Fruit fly (Drosophila melanogaster) whole organism, wandering third instar larva: Measurements from ENCODE around the gene Cyp311a1.
A peak's percentile ranks its signal among the peaks of the same experiment; 100 is the strongest.

Experiments used
- Abd-B ChIP-seq: fragments of >200 bp; optimal IDR thresholded peaks from 2 replicates; lab custom pipeline; 2017; ENCODE audit warnings: missing biosample characterization, missing genetic modification characterization
- CG32264 ChIP-seq: fragments of 200-800 bp; sonication (Bioruptor generic); optimal IDR thresholded peaks from 2 replicates; lab custom pipeline; 2016; ENCODE audit warnings: missing biosample characterization, missing genetic modification characterization
- CG9705 ChIP-seq: fragments of 200-800 bp; sonication (Bioruptor generic); optimal IDR thresholded peaks from 2 replicates; lab custom pipeline; 2018; ENCODE audit warnings: missing biosample characterization, mild to moderate bottlenecking, missing genetic modification characterization
- Dfd ChIP-seq: fragments of >200 bp; optimal IDR thresholded peaks from 2 replicates; lab custom pipeline; 2017; ENCODE audit warnings: missing biosample characterization, missing genetic modification characterization
- Dif ChIP-seq: fragments of 200-275, 200-300 bp; sonication (Bioruptor generic); optimal IDR thresholded peaks from 2 replicates; lab custom pipeline; 2018; ENCODE audit warnings: missing biosample characterization, missing genetic modification characterization; ENCODE audit not compliant: partially characterized antibody
- GATAd ChIP-seq: sonication (Bioruptor generic); optimal IDR thresholded peaks from 2 replicates; lab custom pipeline; 2016; ENCODE audit warnings: missing biosample characterization, missing genetic modification characterization
- HLH106 ChIP-seq: fragments of 200-800 bp; optimal IDR thresholded peaks from 3 replicates; lab custom pipeline; 2019; ENCODE audit warnings: missing biosample characterization, mild to moderate bottlenecking, missing genetic modification characterization, moderate library complexity
- Hnf4 ChIP-seq: fragments of 200-800 bp; sonication (Bioruptor generic); optimal IDR thresholded peaks from 2 replicates; lab custom pipeline; 2016; ENCODE audit warnings: missing biosample characterization, mild to moderate bottlenecking, missing genetic modification characterization
- Hr83 ChIP-seq: fragments of 200-300 bp; sonication (Bioruptor generic); optimal IDR thresholded peaks from 2 replicates; lab custom pipeline; 2016; ENCODE audit warnings: missing biosample characterization, mild to moderate bottlenecking, missing genetic modification characterization, moderate library complexity; ENCODE audit not compliant: poor library complexity, severe bottlenecking
- Jra ChIP-seq: sonication (Bioruptor generic); optimal IDR thresholded peaks from 2 replicates; lab custom pipeline; 2016; ENCODE audit warnings: missing biosample characterization, missing genetic modification characterization
- N ChIP-seq: fragments of >200 bp; optimal IDR thresholded peaks from 2 replicates; lab custom pipeline; 2018; ENCODE audit warnings: missing biosample characterization, missing external identifiers, missing genetic modification characterization
- OdsH ChIP-seq: fragments of 200-800 bp; sonication (Bioruptor generic); optimal IDR thresholded peaks from 2 replicates; lab custom pipeline; 2016; ENCODE audit warnings: missing biosample characterization, mild to moderate bottlenecking, missing genetic modification characterization
- Rel ChIP-seq, 2 experiments: fragments of 200-800 bp; sonication (Bioruptor generic) in 1 of 2; optimal IDR thresholded peaks; 2 replicates in 1 of 2; 3 replicates in 1 of 2; lab custom pipeline; 2016 to 2019; ENCODE audit warnings: mild to moderate bottlenecking in 2 of 2, missing biosample characterization in 2 of 2, missing genetic modification characterization in 2 of 2, moderate library complexity in 1 of 2
- Sp1 ChIP-seq: fragments of 200-800 bp; sonication (Bioruptor generic); optimal IDR thresholded peaks from 3 replicates; lab custom pipeline; 2019; ENCODE audit warnings: missing biosample characterization, mild to moderate bottlenecking, missing genetic modification characterization, moderate library complexity
- br ChIP-seq: fragments of 200-800 bp; sonication (Bioruptor generic); optimal IDR thresholded peaks from 2 replicates; lab custom pipeline; 2016; ENCODE audit warnings: missing biosample characterization, missing genetic modification characterization
- brk ChIP-seq: fragments of 200-800 bp; sonication (Bioruptor generic); optimal IDR thresholded peaks from 2 replicates; lab custom pipeline; 2016; ENCODE audit warnings: missing biosample characterization, mild to moderate bottlenecking, missing genetic modification characterization
- dl ChIP-seq, 2 experiments: fragments of 175-275, 200-275 bp in 1 of 2; fragments of 200-275 bp in 1 of 2; sonication (Bioruptor generic); optimal IDR thresholded peaks; lab custom pipeline; 2018; ENCODE audit warnings: mild to moderate bottlenecking in 2 of 2, missing biosample characterization in 2 of 2, missing genetic modification characterization in 2 of 2, moderate library complexity in 2 of 2; ENCODE audit not compliant: partially characterized antibody in 2 of 2, insufficient read depth in 1 of 2
- dmrt93B ChIP-seq: fragments of 200-800 bp; sonication (Bioruptor generic); optimal IDR thresholded peaks from 2 replicates; lab custom pipeline; 2018; ENCODE audit warnings: missing biosample characterization, mild to moderate bottlenecking, missing genetic modification characterization
- ey ChIP-seq: fragments of 200-800 bp; sonication (Bioruptor generic); optimal IDR thresholded peaks from 2 replicates; lab custom pipeline; 2016; ENCODE audit warnings: missing biosample characterization, missing genetic modification characterization
- foxo ChIP-seq, 2 experiments: fragments of 200-800 bp; sonication (Bioruptor generic); optimal IDR thresholded peaks; 2 replicates in 1 of 2; 3 replicates in 1 of 2; lab custom pipeline; 2016 to 2017; ENCODE audit warnings: missing biosample characterization in 2 of 2, missing genetic modification characterization in 2 of 2
- fru ChIP-seq: fragments of 200-800 bp; sonication (Bioruptor generic); optimal IDR thresholded peaks from 3 replicates; lab custom pipeline; 2016; ENCODE audit warnings: missing biosample characterization, mild to moderate bottlenecking, missing genetic modification characterization
- h ChIP-seq: fragments of 200-800 bp; sonication (Bioruptor generic); optimal IDR thresholded peaks from 3 replicates; lab custom pipeline; 2016; ENCODE audit warnings: missing biosample characterization, mild to moderate bottlenecking, missing genetic modification characterization
- jim ChIP-seq: fragments of 175-275, 200-325 bp; sonication (Bioruptor generic); optimal IDR thresholded peaks from 2 replicates; lab custom pipeline; 2016; ENCODE audit warnings: missing biosample characterization, mild to moderate bottlenecking, missing genetic modification characterization
- lola ChIP-seq: fragments of >200 bp; optimal IDR thresholded peaks from 2 replicates; lab custom pipeline; 2017; ENCODE audit warnings: missing biosample characterization, missing genetic modification characterization
- psq ChIP-seq: fragments of 200-800 bp; sonication (Bioruptor generic); optimal IDR thresholded peaks from 3 replicates; lab custom pipeline; 2017; ENCODE audit warnings: missing biosample characterization, mild to moderate bottlenecking, missing genetic modification characterization, moderate library complexity
- rgr ChIP-seq: fragments of 200-800 bp; sonication (Bioruptor generic); optimal IDR thresholded peaks from 3 replicates; lab custom pipeline; 2016; ENCODE audit warnings: missing biosample characterization, mild to moderate bottlenecking, missing genetic modification characterization
- sage ChIP-seq: fragments of 200-800 bp; sonication (Bioruptor generic); optimal IDR thresholded peaks from 2 replicates; lab custom pipeline; 2016; ENCODE audit warnings: missing biosample characterization, mild to moderate bottlenecking, missing genetic modification characterization
- sv ChIP-seq: fragments of 200-800 bp; sonication (Bioruptor generic); optimal IDR thresholded peaks from 3 replicates; lab custom pipeline; 2016; ENCODE audit warnings: missing biosample characterization, missing genetic modification characterization
- tai ChIP-seq: sonication (Bioruptor generic); optimal IDR thresholded peaks from 2 replicates; lab custom pipeline; 2016; ENCODE audit warnings: missing biosample characterization, missing genetic modification characterization
- woc ChIP-seq: sonication (Bioruptor generic); optimal IDR thresholded peaks from 2 replicates; lab custom pipeline; 2016; ENCODE audit warnings: missing biosample characterization, mild to moderate bottlenecking, missing genetic modification characterization

Gene Cyp311a1

dm6 chrX:12018440-12019101 is 12.7 kb downstream of the Cyp311a1 start, which contains the start of gene Lsm12a:
Gene Lsm12a, plus strand, starts transcription at chrX:12018640.
- TF ChIP-seq jim (GFP tag; lab: Kevin White, UChicago) (no peak), sage (no peak), lola (GFP tag; lab: Kevin White, UChicago) (no peak), Abd-B (GFP tag; lab: Kevin White, UChicago) (no peak), N (GFP tag; lab: Kevin White, UChicago) (no peak), CG32264 (GFP tag; lab: Kevin White, UChicago) (no peak), brk (GFP tag; lab: Kevin White, UChicago) (no peak), woc (GFP tag; lab: Kevin White, UChicago) (no peak), psq (peak; percentile 87), CG9705 (no peak), sv (no peak), Rel (GFP tag; optimal IDR thresholded peaks at IDR 0.05; lab: Kevin White, UChicago) (no peak), Rel (tag; optimal IDR thresholded peaks at IDR 0.05; lab: Kevin White, UChicago) (peak; percentile 38)

dm6 chrX:12017815-12018439 is 13.3 kb downstream of the Cyp311a1 start, which contains the start of gene Chrac-16:
Gene Chrac-16, minus strand, starts transcription at chrX:12017961.
- no peak for TF ChIP-seq Abd-B (GFP tag; lab: Kevin White, UChicago)
- TF ChIP-seq Rel (GFP tag; optimal IDR thresholded peaks at IDR 0.05; lab: Kevin White, UChicago) = no peak
- peak; percentile 32 for TF ChIP-seq Rel (tag; optimal IDR thresholded peaks at IDR 0.05; lab: Kevin White, UChicago)
- TF ChIP-seq h (GFP tag; lab: Kevin White, UChicago) = no peak
- no peak for TF ChIP-seq sv
- no peak for TF ChIP-seq CG9705
- TF ChIP-seq GATAd (GFP tag; lab: Kevin White, UChicago) = no peak
- TF ChIP-seq psq = no peak
- TF ChIP-seq woc (GFP tag; lab: Kevin White, UChicago) = peak; percentile 30
- TF ChIP-seq CG32264 (GFP tag; lab: Kevin White, UChicago) = no peak
- TF ChIP-seq HLH106 (tag; lab: Kevin White, UChicago) = peak; percentile 2
- no peak for TF ChIP-seq tai (GFP tag; lab: Kevin White, UChicago)
- no peak for TF ChIP-seq Hr83 (GFP tag; lab: Kevin White, UChicago)
- TF ChIP-seq Dif (GFP tag; lab: Kevin White, UChicago) = no peak
- TF ChIP-seq br (GFP tag; lab: Kevin White, UChicago) = no peak
- TF ChIP-seq, all 38 proteins: peak for 3

dm6 chrX:12014800-12015389 is 16.4 kb downstream of the Cyp311a1 start:
- TF ChIP-seq Dfd (GFP tag; lab: Kevin White, UChicago) (no peak), sage (peak; percentile 70), fru (GFP tag; lab: Kevin White, UChicago) (peak; percentile 79), br (GFP tag; lab: Kevin White, UChicago) (peak; percentile 34), woc (GFP tag; lab: Kevin White, UChicago) (peak; percentile 54), foxo (GFP tag; optimal IDR thresholded peaks at IDR 0.05; lab: Kevin White, UChicago) (peak in 1 of 2 experiments; percentile 61), HLH106 (tag; lab: Kevin White, UChicago) (peak; percentile 46), Sp1 (GFP tag; lab: Kevin White, UChicago) (peak; percentile 40), ey (GFP tag; lab: Kevin White, UChicago) (peak; percentile 37), jim (GFP tag; lab: Kevin White, UChicago) (no peak), dl (GFP tag; optimal IDR thresholded peaks at IDR 0.05; lab: Kevin White, UChicago; ENCODE audit: insufficient read depth in 1 of 2, partially characterized antibody in 2 of 2) (no peak), lola (GFP tag; lab: Kevin White, UChicago) (no peak), h (GFP tag; lab: Kevin White, UChicago) (peak; percentile 59), Hnf4 (GFP tag; lab: Kevin White, UChicago) (peak; percentile 17), rgr (GFP tag; lab: Kevin White, UChicago) (peak; percentile 53), psq (peak; percentile 42), dmrt93B (GFP tag; lab: Kevin White, UChicago) (no peak), Rel (GFP tag; optimal IDR thresholded peaks at IDR 0.05; lab: Kevin White, UChicago) (no peak), Rel (tag; optimal IDR thresholded peaks at IDR 0.05; lab: Kevin White, UChicago) (peak; percentile 18), OdsH (GFP tag; lab: Kevin White, UChicago) (peak; percentile 33), Jra (GFP tag; lab: Kevin White, UChicago) (peak; percentile 52), sv (no peak)
